Fruit fly (Drosophila melanogaster) whole organism, prepupa: ENCODE results near the gene Frmd5.

Experiments used
- Blimp-1 ChIP-seq: fragments of 200-800 bp; sonication (Bioruptor generic); optimal IDR thresholded peaks from 3 replicates; lab custom pipeline; 2017; ENCODE audit warnings: missing biosample characterization, missing genetic modification characterization, mild to moderate bottlenecking, moderate library complexity, missing genetic modification reagents
- CG10631 ChIP-seq: fragments of 200-800 bp; sonication (Bioruptor generic); optimal IDR thresholded peaks from 2 replicates; lab custom pipeline; 2016; ENCODE audit warnings: missing biosample characterization, missing genetic modification characterization
- CG10669 ChIP-seq: fragments of 200-800 bp; sonication (Bioruptor generic); optimal IDR thresholded peaks from 3 replicates; lab custom pipeline; 2018; ENCODE audit warnings: missing biosample characterization, mild to moderate bottlenecking, missing genetic modification characterization, moderate library complexity
- CG11294 ChIP-seq: fragments of 200-800 bp; sonication (Bioruptor generic); IDR thresholded peaks from 2 replicates; pipeline ENCODE4 v1.3.6; 2022; ENCODE audit warnings: missing biosample characterization, missing genetic modification characterization
- CG11762 ChIP-seq: fragments of 200-800 bp; sonication (Bioruptor generic); optimal IDR thresholded peaks from 3 replicates; lab custom pipeline; 2016; ENCODE audit warnings: missing biosample characterization, missing genetic modification characterization; ENCODE audit not compliant: insufficient read depth
- CG15336 ChIP-seq: fragments of 200-800 bp; sonication (Bioruptor generic); IDR thresholded peaks from 2 replicates; pipeline ENCODE4 v1.3.6; 2022; ENCODE audit warnings: missing biosample characterization, missing genetic modification characterization
- CG1621 ChIP-seq: fragments of 200-800 bp; sonication (Bioruptor generic); optimal IDR thresholded peaks from 3 replicates; lab custom pipeline; 2018; ENCODE audit warnings: missing biosample characterization, mild to moderate bottlenecking, missing genetic modification characterization
- CG16779 ChIP-seq: fragments of 200-800 bp; sonication (Bioruptor generic); optimal IDR thresholded peaks from 3 replicates; lab custom pipeline; 2017; ENCODE audit warnings: missing biosample characterization, mild to moderate bottlenecking, missing genetic modification characterization
- CG3032 ChIP-seq: fragments of 200-800 bp; optimal IDR thresholded peaks from 2 replicates; lab custom pipeline; 2019; ENCODE audit warnings: missing biosample characterization, mild to moderate bottlenecking, missing genetic modification characterization, moderate library complexity
- CG31627 ChIP-seq: fragments of 200-800 bp; sonication (Bioruptor generic); optimal IDR thresholded peaks from 3 replicates; lab custom pipeline; 2016; ENCODE audit warnings: missing biosample characterization, missing genetic modification characterization
- CG32006 ChIP-seq: fragments of 200-800 bp; sonication (Bioruptor generic); optimal IDR thresholded peaks from 3 replicates; lab custom pipeline; 2017; ENCODE audit warnings: missing biosample characterization, mild to moderate bottlenecking, missing genetic modification characterization
- CG34406 ChIP-seq: fragments of 200-800 bp; sonication (Bioruptor generic); optimal IDR thresholded peaks from 3 replicates; lab custom pipeline; 2016; ENCODE audit warnings: missing biosample characterization, missing genetic modification characterization
- CG3919 ChIP-seq: fragments of 200-800 bp; sonication (Bioruptor generic); optimal IDR thresholded peaks from 3 replicates; lab custom pipeline; 2016; ENCODE audit warnings: missing biosample characterization, missing genetic modification characterization
- CG6163 ChIP-seq: fragments of 200-800 bp; sonication (Bioruptor generic); IDR thresholded peaks from 3 replicates; pipeline ENCODE4 v1.3.6; 2022; ENCODE audit warnings: missing biosample characterization, missing genetic modification characterization
- CG6276 ChIP-seq: fragments of 200-800 bp; sonication (Bioruptor generic); optimal IDR thresholded peaks from 2 replicates; lab custom pipeline; 2017; ENCODE audit warnings: missing biosample characterization, mild to moderate bottlenecking, missing genetic modification characterization
- CG6792 ChIP-seq: fragments of 200-800 bp; sonication (Bioruptor generic); optimal IDR thresholded peaks from 3 replicates; lab custom pipeline; 2016; ENCODE audit warnings: missing biosample characterization, missing genetic modification characterization
- CG6808 ChIP-seq: fragments of 200-800 bp; sonication (Bioruptor generic); optimal IDR thresholded peaks from 3 replicates; lab custom pipeline; 2017; ENCODE audit warnings: missing biosample characterization, missing genetic modification characterization, mild to moderate bottlenecking, moderate library complexity, missing genetic modification reagents
- CG6854 ChIP-seq: fragments of 200-800 bp; sonication (Bioruptor generic); optimal IDR thresholded peaks from 2 replicates; lab custom pipeline; 2017; ENCODE audit warnings: missing biosample characterization, mild to moderate bottlenecking, missing genetic modification characterization
- CG7368 ChIP-seq: fragments of 200-800 bp; sonication (Bioruptor generic); optimal IDR thresholded peaks from 3 replicates; lab custom pipeline; 2016; ENCODE audit warnings: missing biosample characterization, missing genetic modification characterization
- CG8119 ChIP-seq: fragments of 200-800 bp; sonication (Bioruptor generic); IDR thresholded peaks from 3 replicates; pipeline ENCODE4 v1.3.6; 2022; ENCODE audit warnings: missing biosample characterization, missing genetic modification characterization
- CG8319 ChIP-seq: fragments of 200-800 bp; sonication (Bioruptor generic); optimal IDR thresholded peaks from 3 replicates; lab custom pipeline; 2016; ENCODE audit warnings: missing biosample characterization, missing genetic modification characterization
- CG8632 ChIP-seq: fragments of 200-800 bp; sonication (Bioruptor generic); optimal IDR thresholded peaks from 3 replicates; lab custom pipeline; 2016; ENCODE audit warnings: missing biosample characterization, missing genetic modification characterization
- CG9139 ChIP-seq: fragments of 200-800 bp; sonication (Bioruptor generic); optimal IDR thresholded peaks from 3 replicates; lab custom pipeline; 2017; ENCODE audit warnings: missing biosample characterization, mild to moderate bottlenecking, missing genetic modification characterization
- Eip78C ChIP-seq: fragments of 200-800 bp; sonication (Bioruptor generic); peaks from one replicate; lab custom pipeline; 2016; ENCODE audit warnings: missing biosample characterization, missing genetic modification characterization
- Eip93F ChIP-seq: fragments of 200-800 bp; sonication (Bioruptor generic); optimal IDR thresholded peaks from 2 replicates; lab custom pipeline; 2016; ENCODE audit warnings: missing biosample characterization, mild to moderate bottlenecking, missing genetic modification characterization
- Ets96B ChIP-seq: fragments of 200-800 bp; optimal IDR thresholded peaks from 2 replicates; lab custom pipeline; 2019; ENCODE audit warnings: missing biosample characterization, mild to moderate bottlenecking, missing genetic modification characterization, moderate library complexity
- Gug ChIP-seq: fragments of 200-800 bp; sonication (Bioruptor generic); IDR thresholded peaks from 2 replicates; pipeline ENCODE4 v1.3.6; 2022; ENCODE audit warnings: missing biosample characterization, missing genetic modification characterization
- Hr38 ChIP-seq: sonication (Bioruptor generic); optimal IDR thresholded peaks from 2 replicates; lab custom pipeline; 2016; ENCODE audit warnings: missing biosample characterization, missing genetic modification characterization
- Hr4 ChIP-seq: fragments of 200-800 bp; sonication (Bioruptor generic); optimal IDR thresholded peaks from 3 replicates; lab custom pipeline; 2016; ENCODE audit warnings: missing biosample characterization, missing genetic modification characterization
- Lpt ChIP-seq: fragments of 200-800 bp; sonication (Bioruptor generic); optimal IDR thresholded peaks from 3 replicates; lab custom pipeline; 2016; ENCODE audit warnings: missing biosample characterization, missing genetic modification characterization
- Met ChIP-seq: fragments of 200-800 bp; sonication (Bioruptor generic); optimal IDR thresholded peaks from 3 replicates; lab custom pipeline; 2016; ENCODE audit warnings: missing biosample characterization, missing genetic modification characterization
- Smox ChIP-seq: fragments of 200-800 bp; sonication (Bioruptor generic); optimal IDR thresholded peaks from 3 replicates; lab custom pipeline; 2016; ENCODE audit warnings: missing biosample characterization, missing genetic modification characterization
- Sox102F ChIP-seq: fragments of 200-800 bp; sonication (Bioruptor generic); optimal IDR thresholded peaks from 2 replicates; lab custom pipeline; 2016; ENCODE audit warnings: missing biosample characterization, mild to moderate bottlenecking, missing genetic modification characterization
- Sox14 ChIP-seq: fragments of 200-800 bp; sonication (Bioruptor generic); optimal IDR thresholded peaks from 3 replicates; lab custom pipeline; 2016; ENCODE audit warnings: missing biosample characterization, missing genetic modification characterization
- Sox15 ChIP-seq: fragments of 200-800 bp; sonication (Bioruptor generic); optimal IDR thresholded peaks from 3 replicates; lab custom pipeline; 2016; ENCODE audit warnings: missing biosample characterization, missing genetic modification characterization
- achi ChIP-seq: fragments of 200-800 bp; sonication (Bioruptor generic); optimal IDR thresholded peaks from 3 replicates; lab custom pipeline; 2016; ENCODE audit warnings: missing biosample characterization, missing genetic modification characterization
- acj6 ChIP-seq: fragments of 200-800 bp; sonication (Bioruptor generic); optimal IDR thresholded peaks from 3 replicates; lab custom pipeline; 2016; ENCODE audit warnings: missing biosample characterization, missing genetic modification characterization
- cyc ChIP-seq: fragments of 200-800 bp; sonication (Bioruptor generic); optimal IDR thresholded peaks from 3 replicates; lab custom pipeline; 2016; ENCODE audit warnings: missing biosample characterization, missing genetic modification characterization
- dac ChIP-seq: fragments of 200-800 bp; sonication (Bioruptor generic); optimal IDR thresholded peaks from 2 replicates; lab custom pipeline; 2017; ENCODE audit warnings: missing biosample characterization, mild to moderate bottlenecking, missing genetic modification characterization
- dsx ChIP-seq: fragments of 200-800 bp; optimal IDR thresholded peaks from 3 replicates; lab custom pipeline; 2019; ENCODE audit warnings: missing biosample characterization, mild to moderate bottlenecking, missing genetic modification characterization, moderate library complexity; ENCODE audit not compliant: poor library complexity, severe bottlenecking
- eg ChIP-seq: fragments of 200-800 bp; sonication (Bioruptor generic); IDR thresholded peaks from 3 replicates; pipeline ENCODE4 v1.3.6; 2022; ENCODE audit warnings: missing biosample characterization, missing genetic modification characterization
- fd85E ChIP-seq: fragments of 200-800 bp; sonication (Bioruptor generic); optimal IDR thresholded peaks from 3 replicates; lab custom pipeline; 2016; ENCODE audit warnings: missing biosample characterization, missing genetic modification characterization
- lz ChIP-seq: fragments of 200-800 bp; sonication (Bioruptor generic); optimal IDR thresholded peaks from 3 replicates; lab custom pipeline; 2016; ENCODE audit warnings: missing biosample characterization, missing genetic modification characterization
- net ChIP-seq: fragments of 200-800 bp; sonication (Bioruptor generic); optimal IDR thresholded peaks from 3 replicates; lab custom pipeline; 2016; ENCODE audit warnings: missing biosample characterization, missing genetic modification characterization
- pdm3 ChIP-seq: fragments of 200-800 bp; sonication (Bioruptor generic); optimal IDR thresholded peaks from 3 replicates; lab custom pipeline; 2016; ENCODE audit warnings: missing biosample characterization, missing genetic modification characterization
- salr ChIP-seq, 2 experiments: fragments of 200-800 bp; sonication (Bioruptor generic); optimal IDR thresholded peaks; 3 replicates each; lab custom pipeline; 2016 to 2018; ENCODE audit warnings: missing biosample characterization in 2 of 2, missing genetic modification characterization in 2 of 2, mild to moderate bottlenecking in 1 of 2
- spab ChIP-seq: fragments of 200-800 bp; sonication (Bioruptor generic); optimal IDR thresholded peaks from 2 replicates; lab custom pipeline; 2017; ENCODE audit warnings: missing biosample characterization, mild to moderate bottlenecking, missing genetic modification characterization, missing genetic modification reagents
- ss ChIP-seq, 2 experiments: fragments of 200-800 bp; sonication (Bioruptor generic); optimal IDR thresholded peaks; 2 replicates in 1 of 2; 3 replicates in 1 of 2; lab custom pipeline; 2017 to 2018; ENCODE audit warnings: mild to moderate bottlenecking in 2 of 2, missing biosample characterization in 2 of 2, missing genetic modification characterization in 2 of 2, moderate library complexity in 1 of 2
- svp ChIP-seq: fragments of 200-800 bp; sonication (Bioruptor generic); peaks from one replicate; lab custom pipeline; 2016; ENCODE audit warnings: missing biosample characterization, missing genetic modification characterization
- vri ChIP-seq: fragments of 200-800 bp; sonication (Bioruptor generic); optimal IDR thresholded peaks from 3 replicates; lab custom pipeline; 2016; ENCODE audit warnings: missing biosample characterization, mild to moderate bottlenecking, missing genetic modification characterization

The Frmd5 gene

dm6 chr2L:10353871-10354270, 9.6 kb downstream of the Frmd5 start, which contains the start of gene CG34367:
Gene CG34367, minus strand, starts transcription at chr2L:10353905.
- TF ChIP-seq CG32006 (GFP tag; lab: Kevin White, UChicago): no peak
- TF ChIP-seq fd85E (GFP tag; lab: Kevin White, UChicago): no peak
- no peak for TF ChIP-seq Gug (GFP tag; lab: Robert Waterston, UW)
- TF ChIP-seq CG11294 (GFP tag; lab: Robert Waterston, UW): no peak

- TF ChIP-seq CG10631 (no peak), Sox14 (GFP tag; lab: Kevin White, UChicago) (peak; percentile 88), vri (no peak), CG6276 (GFP tag; lab: Kevin White, UChicago) (no peak), fd85E (GFP tag; lab: Kevin White, UChicago) (no peak), CG8632 (GFP tag; lab: Kevin White, UChicago) (peak; percentile 37), Met (GFP tag; lab: Kevin White, UChicago) (no peak), CG6854 (GFP tag; lab: Kevin White, UChicago) (no peak), Eip78C (GFP tag; lab: Kevin White, UChicago) (no peak), Eip93F (GFP tag; lab: Kevin White, UChicago) (no peak), dac (GFP tag; lab: Kevin White, UChicago) (peak; percentile 10), CG15336 (no peak), CG11294 (GFP tag; lab: Robert Waterston, UW) (no peak), CG10669 (GFP tag; lab: Kevin White, UChicago) (no peak), Smox (GFP tag; lab: Kevin White, UChicago) (no peak), svp (GFP tag; lab: Kevin White, UChicago) (no peak), spab (GFP tag; lab: Kevin White, UChicago) (no peak), Hr4 (GFP tag; lab: Kevin White, UChicago) (no peak), CG8319 (GFP tag; lab: Kevin White, UChicago) (no peak), acj6 (GFP tag; lab: Kevin White, UChicago) (peak; percentile 36), achi (no peak), Lpt (GFP tag; lab: Kevin White, UChicago) (no peak), CG3919 (GFP tag; lab: Kevin White, UChicago) (no peak), CG34406 (GFP tag; lab: Kevin White, UChicago) (peak; percentile 40), lz (peak; percentile 45), Gug (GFP tag; lab: Robert Waterston, UW) (no peak), CG6163 (GFP tag; lab: Robert Waterston, UW) (no peak), CG6808 (GFP tag; lab: Kevin White, UChicago) (no peak), pdm3 (GFP tag; lab: Kevin White, UChicago) (no peak), CG16779 (tag; lab: Kevin White, UChicago) (no peak), CG1621 (peak; percentile 61), Sox15 (GFP tag; lab: Kevin White, UChicago) (no peak), cyc (GFP tag; lab: Kevin White, UChicago) (peak; percentile 29), CG11762 (GFP tag; lab: Kevin White, UChicago) (no peak), CG3032 (peak; percentile 45), Ets96B (tag; lab: Kevin White, UChicago) (peak; percentile 32), net (GFP tag; lab: Kevin White, UChicago) (no peak), CG6792 (GFP tag; lab: Kevin White, UChicago) (no peak), CG8119 (GFP tag; lab: Robert Waterston, UW) (no peak), Blimp-1 (no peak), CG31627 (GFP tag; lab: Kevin White, UChicago) (peak; percentile 50), dsx (GFP tag; lab: Kevin White, UChicago) (no peak), CG7368 (GFP tag; lab: Kevin White, UChicago) (no peak), CG32006 (GFP tag; lab: Kevin White, UChicago) (no peak), CG9139 (GFP tag; lab: Kevin White, UChicago) (no peak), ss (GFP tag; optimal IDR thresholded peaks at IDR 0.05; lab: Kevin White, UChicago) (no peak), Sox102F (GFP tag; lab: Kevin White, UChicago) (no peak), salr (GFP tag; optimal IDR thresholded peaks at IDR 0.05; lab: Kevin White, UChicago) (no peak), eg (no peak), Hr38 (no peak)
These were observed 12.3 kb downstream of the Frmd5 start, which contains the start of the genes CtsL4 and ClpP for dm6 chr2L:10356508-10356907. Gene CtsL4, minus strand, starts transcription at chr2L:10356597. Gene ClpP, plus strand, starts transcription at chr2L:10356795.
